Worm (Caenorhabditis elegans): ENCODE data around the gene kvs-3.

DNA sequence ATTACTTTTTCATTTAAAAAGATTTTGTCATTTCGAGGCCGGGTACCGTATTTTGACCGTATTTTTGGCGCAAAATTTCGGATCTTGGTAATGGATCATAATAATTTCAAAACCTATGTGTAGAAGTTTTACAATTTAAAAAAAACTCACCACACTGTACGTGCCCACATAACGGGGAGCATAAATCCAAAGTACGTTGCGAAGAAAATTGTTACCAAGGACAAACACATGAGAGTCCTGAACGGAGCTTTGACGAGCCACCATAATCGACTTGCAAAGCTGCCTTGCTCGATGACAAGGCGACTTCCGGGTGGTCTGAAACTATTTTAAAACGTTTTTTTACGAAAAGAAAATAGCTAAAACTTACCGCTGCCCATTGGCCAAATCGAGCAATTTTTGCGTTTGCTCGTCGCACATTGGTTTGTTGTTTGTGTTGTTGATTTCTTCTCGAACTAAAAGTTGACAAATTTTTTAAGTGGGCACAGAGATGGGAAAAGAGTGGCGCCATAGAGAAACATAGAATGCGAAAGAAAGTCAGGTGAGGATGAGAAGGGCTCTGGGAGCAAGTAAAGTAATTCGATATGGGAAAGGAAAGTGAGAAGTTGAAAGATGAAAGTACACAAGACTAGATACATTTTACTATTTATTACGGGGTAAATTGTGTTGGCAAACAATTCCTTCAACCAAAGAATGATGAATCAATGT is 14.7 kb downstream of the kvs-3 start:
- TF ChIP-seq W03F9.2 (tag; optimal IDR thresholded peaks at IDR 0.05) (no peak), dao-5 (tag; optimal IDR thresholded peaks at IDR 0.05) (no peak), him-1 (tag; optimal IDR thresholded peaks at IDR 0.05) (no peak)

Data from whole organism, L4/young adult.